Fruit fly (Drosophila melanogaster) whole organism, prepupa: Measurements from ENCODE around the gene UbcE2H.

Experiments used
- CG6792 ChIP-seq: fragments of 200-800 bp; sonication (Bioruptor generic); optimal IDR thresholded peaks from 3 replicates; lab custom pipeline; 2016; ENCODE audit warnings: missing biosample characterization, missing genetic modification characterization
- Hr4 ChIP-seq: fragments of 200-800 bp; sonication (Bioruptor generic); optimal IDR thresholded peaks from 3 replicates; lab custom pipeline; 2016; ENCODE audit warnings: missing biosample characterization, missing genetic modification characterization
- dac ChIP-seq: fragments of 200-800 bp; sonication (Bioruptor generic); optimal IDR thresholded peaks from 2 replicates; lab custom pipeline; 2017; ENCODE audit warnings: missing biosample characterization, mild to moderate bottlenecking, missing genetic modification characterization

DNA sequence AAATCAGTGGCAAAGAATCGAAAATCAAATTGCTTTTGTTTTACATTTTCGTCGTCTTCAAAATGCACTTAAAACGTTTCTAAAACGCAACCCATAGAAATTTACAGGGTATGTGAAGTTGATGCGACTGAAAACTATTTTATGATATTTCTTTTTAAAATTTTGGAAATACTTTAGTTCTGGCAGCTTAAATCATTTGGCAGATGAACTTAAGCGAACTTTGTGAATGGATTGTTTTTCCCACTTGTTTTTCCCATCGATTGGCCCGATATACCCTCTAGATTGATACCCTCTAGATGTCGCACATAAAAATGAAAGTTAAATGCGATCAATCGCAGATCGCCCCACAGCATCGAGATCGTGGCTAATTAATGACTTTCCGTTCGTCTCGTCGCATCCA lies 32.3 kb upstream of the UbcE2H start:
- TF ChIP-seq Hr4 (GFP tag; lab: Kevin White, UChicago) (peak; percentile 44), dac (GFP tag; lab: Kevin White, UChicago) (no peak), CG6792 (GFP tag; lab: Kevin White, UChicago) (no peak)
